Worm (Caenorhabditis elegans): Measurements from ENCODE around the gene C32A9.1.

ce11 chrX:10227217-10227616, 32.7 kb downstream of the C32A9.1 start:
- TF ChIP-seq egrh-3 (GFP tag; IDR thresholded peaks at IDR 0.05) (no peak), sdz-38 (tag; optimal IDR thresholded peaks at IDR 0.05) (no peak), akir-1 (GFP tag; optimal IDR thresholded peaks at IDR 0.05) (no peak), dpl-1 (GFP tag; optimal IDR thresholded peaks at IDR 0.05) (no peak), tbx-9 (tag; optimal IDR thresholded peaks at IDR 0.05; ENCODE audit: borderline replicate concordance) (no peak), snpc-3.4 (tag; optimal IDR thresholded peaks at IDR 0.05) (no peak), ama-1 (optimal IDR thresholded peaks at IDR 0.05) (no peak), ama-1 (GFP tag; optimal IDR thresholded peaks at IDR 0.05) (no peak), pbrm-1 (GFP tag; IDR thresholded peaks at IDR 0.05) (no peak), ccch-3 (GFP tag; optimal IDR thresholded peaks at IDR 0.05) (no peak), ceh-79 (tag; optimal IDR thresholded peaks at IDR 0.05) (no peak), unc-62 (GFP tag; optimal IDR thresholded peaks at IDR 0.05) (no peak), athp-1 (tag; optimal IDR thresholded peaks at IDR 0.05) (no peak), xnd-1 (tag; optimal IDR thresholded peaks at IDR 0.05) (no peak), B0336.3 (GFP tag; IDR thresholded peaks at IDR 0.05) (no peak)
